Worm (Caenorhabditis elegans) whole organism, L4 larva: ENCODE results near the gene dre-1.

Source experiments
- R02D3.7 ChIP-seq: fragments of 150-350 bp; sonication (generic microtip); optimal IDR thresholded peaks from 3 replicates; lab custom pipeline; 2014; ENCODE audit warnings: missing biosample characterization, missing genetic modification characterization
- aly-2 ChIP-seq: sonication (generic microtip); optimal IDR thresholded peaks from 2 replicates; lab custom pipeline; 2018; ENCODE audit warnings: missing biosample characterization, missing genetic modification characterization
- egl-27 ChIP-seq: sonication (generic microtip); optimal IDR thresholded peaks from 3 replicates; lab custom pipeline; 2017; ENCODE audit warnings: missing biosample characterization, missing genetic modification reagents, missing genetic modification characterization
- hif-1 ChIP-seq, 2 experiments: sonication (generic microtip); optimal IDR thresholded peaks; 2 replicates each; lab custom pipeline; 2016 to 2017; ENCODE audit warnings: missing compliant biosample characterization in 2 of 2, missing genetic modification characterization in 2 of 2, missing genetic modification reagents in 2 of 2, missing genotype in 2 of 2, mild to moderate bottlenecking in 1 of 2
- lin-15B ChIP-seq: fragments of 150-350 bp; sonication (generic microtip); optimal IDR thresholded peaks from 3 replicates; lab custom pipeline; 2014; ENCODE audit warnings: missing biosample characterization, missing genetic modification characterization
- mdt-29 ChIP-seq: fragments of 200-800 bp; sonication (Bioruptor generic); IDR thresholded peaks from 2 replicates; pipeline ENCODE4 v1.3.6; 2022; ENCODE audit warnings: missing genetic modification reagents, missing genetic modification characterization, missing compliant biosample characterization
- spr-3 ChIP-seq: fragments of 200-800 bp; sonication (Bioruptor generic); optimal IDR thresholded peaks from 2 replicates; lab custom pipeline; 2018; ENCODE audit warnings: mild to moderate bottlenecking, missing genetic modification characterization, missing compliant biosample characterization
- unc-62 ChIP-seq, 3 experiments: fragments of 150-350 bp in 1 of 3; sonication (generic microtip); optimal IDR thresholded peaks in 2 of 3; peaks in 1 of 3; 1 replicate in 1 of 3; 2 replicates in 2 of 3; lab custom pipeline; 2014 to 2017; ENCODE audit warnings: missing biosample characterization in 3 of 3, missing genetic modification characterization in 3 of 3, missing genetic modification reagents in 3 of 3, missing genotype in 1 of 3
- vab-7 ChIP-seq: fragments of 200-800 bp; sonication (Bioruptor generic); IDR thresholded peaks from 2 replicates; pipeline ENCODE4 v1.3.6; 2022; ENCODE audit warnings: missing genetic modification reagents, missing genetic modification characterization, missing compliant biosample characterization
- zip-2 ChIP-seq: fragments of 150-350 bp; optimal IDR thresholded peaks from 2 replicates; lab custom pipeline; 2014; ENCODE audit warnings: missing biosample characterization, missing genetic modification characterization

DNA sequence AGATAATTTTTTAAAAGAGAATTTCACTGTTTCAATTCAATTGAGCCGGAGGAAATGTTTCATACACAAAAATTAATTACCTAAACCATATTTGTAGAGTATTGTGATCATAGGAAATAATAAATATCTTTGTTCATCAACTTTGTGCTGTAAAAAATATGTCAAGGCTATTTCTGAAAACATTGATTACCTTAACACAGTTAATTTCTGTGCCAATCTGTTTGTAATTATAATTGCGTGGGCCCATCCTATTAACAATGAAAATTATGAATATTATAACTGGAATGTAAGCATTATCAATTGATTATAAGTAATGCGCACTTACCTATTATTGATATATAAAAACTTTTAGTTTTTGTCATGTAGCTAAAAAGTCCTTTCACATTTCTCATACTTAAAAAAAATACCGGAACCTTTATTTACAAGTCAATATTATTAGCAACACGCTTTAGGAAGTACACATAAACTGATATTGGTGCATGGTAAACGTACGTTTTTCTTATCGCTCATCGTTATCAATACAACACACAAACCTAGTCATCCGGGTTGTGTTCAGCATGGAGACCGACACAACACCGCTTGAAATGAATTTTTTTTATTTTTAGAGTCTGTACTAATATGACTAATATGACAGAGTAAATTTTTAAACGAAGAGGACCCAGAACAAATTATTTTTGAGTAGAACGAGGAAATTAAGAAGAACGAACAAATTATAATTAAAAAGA lies 29.3 kb upstream of the dre-1 start, which contains the start of gene fut-2:
- no peak for TF ChIP-seq zip-2
- TF ChIP-seq mdt-29 (GFP tag; lab: Robert Waterston, UW): no peak
- TF ChIP-seq R02D3.7 (tag; lab: Kevin White, UChicago): no peak
- no peak for TF ChIP-seq egl-27 (tag; lab: Kevin White, UChicago)
- no peak for TF ChIP-seq aly-2 (tag; lab: Kevin White, UChicago)
- no peak for TF ChIP-seq unc-62 (GFP tag; optimal IDR thresholded peaks at IDR 0.05 in 1 of 2; lab: Kevin White, UChicago)
- TF ChIP-seq unc-62 (tag; optimal IDR thresholded peaks at IDR 0.05; lab: Kevin White, UChicago): no peak
- no peak for TF ChIP-seq lin-15B (tag; lab: Kevin White, UChicago)
- TF ChIP-seq spr-3 (GFP tag; lab: Kevin White, UChicago): no peak
- TF ChIP-seq hif-1 (tag; optimal IDR thresholded peaks at IDR 0.05; lab: Kevin White, UChicago): no peak
- TF ChIP-seq vab-7 (GFP tag; lab: Robert Waterston, UW): no peak
